In the genomic region with DNA sequence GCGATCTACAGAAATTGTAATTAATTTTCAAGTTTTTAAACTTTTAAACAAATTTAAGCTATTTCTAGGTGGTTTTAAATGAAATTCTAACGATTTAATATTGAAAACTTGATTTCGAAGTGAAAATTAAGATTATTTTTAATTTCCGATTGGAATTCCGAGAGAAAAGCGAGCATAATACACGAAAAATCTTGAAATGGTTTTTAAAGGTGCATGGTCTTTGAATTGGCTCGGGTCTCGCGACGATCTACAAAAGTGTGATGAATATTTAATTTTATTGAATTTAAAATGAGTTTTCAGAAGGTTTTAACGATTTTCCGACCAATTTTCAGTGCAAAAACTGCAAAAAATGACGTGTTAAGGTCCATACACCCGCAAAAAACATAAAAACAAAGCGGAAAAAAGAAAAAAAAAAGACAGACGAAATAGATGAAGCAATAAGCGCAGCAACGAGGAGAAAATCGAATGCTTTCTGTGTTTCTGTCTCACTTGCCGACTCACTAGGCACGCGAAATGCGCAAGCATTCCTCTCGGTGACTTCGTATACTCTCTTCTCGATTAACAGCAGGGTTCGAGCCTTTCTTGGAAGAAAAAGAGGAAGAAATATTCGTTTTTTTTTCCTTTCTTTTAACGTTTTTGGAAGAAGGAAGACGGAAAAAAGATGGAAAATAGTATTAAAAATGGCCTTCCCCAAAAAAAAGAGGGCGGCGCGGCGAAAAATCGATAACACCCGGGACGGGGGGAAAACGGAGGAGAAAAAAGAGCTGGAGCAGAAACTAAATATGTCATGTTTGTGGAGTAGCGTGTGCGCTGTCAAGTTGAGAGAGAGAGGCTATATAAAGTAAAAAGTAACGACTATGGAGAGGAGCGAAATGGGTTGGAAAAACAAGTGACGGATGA, we compare ENCODE assay signal across 1 worm cellular context.
TF ChIP-seq lines count a peak whose summit lies in the region.

No protein-coding gene starts in this region.

TF ChIP-seq in whole organism, L1 larva, 84 proteins besides CTCF, POLR2A, EP300 and RAD21 (continued from another document):
- peak; percentile 28 for TF ChIP-seq lin-15B (tag; optimal IDR thresholded peaks at IDR 0.05; lab: Kevin White, UChicago)
- peak; percentile 24 for TF ChIP-seq nhr-237 (tag; optimal IDR thresholded peaks at IDR 0.05; lab: Kevin White, UChicago)
- TF ChIP-seq unc-30 (tag; optimal IDR thresholded peaks at IDR 0.05; lab: Kevin White, UChicago): no peak
- no peak for TF ChIP-seq nhr-76 (tag; optimal IDR thresholded peaks at IDR 0.05; lab: Kevin White, UChicago)
- no peak for TF ChIP-seq tlp-1 (tag; optimal IDR thresholded peaks at IDR 0.05; lab: Kevin White, UChicago)
- TF ChIP-seq isw-1 (GFP tag; IDR thresholded peaks at IDR 0.05; lab: Robert Waterston, UW): no peak
- TF ChIP-seq nhr-85 (tag; lab: Kevin White, UChicago): peak; percentile 58
TF ChIP-seq in whole organism, L1 larva: peak in this region for 27.
